Fruit fly (Drosophila melanogaster): ENCODE data around the gene CG8952.

The CG8952 gene

DNA sequence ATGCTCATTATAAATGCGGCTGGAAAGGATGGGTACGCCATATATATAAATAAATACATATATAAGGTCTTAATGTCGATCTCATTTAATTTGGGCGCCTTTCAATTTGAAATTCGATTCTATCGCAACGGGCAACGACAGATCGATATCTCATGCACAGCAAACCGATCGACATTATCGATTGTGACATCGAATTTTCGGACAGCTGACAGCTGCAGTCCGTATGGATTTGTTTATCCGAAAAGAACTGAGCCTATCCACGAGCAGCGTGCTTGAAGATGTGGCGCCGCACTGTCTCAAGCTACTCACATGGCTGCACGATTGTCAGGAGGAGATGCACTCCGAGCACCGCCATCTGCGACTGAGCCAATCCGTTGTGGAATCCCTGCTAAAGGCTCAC is 34.3 kb downstream of the CG8952 start, which contains the start of gene CG8191:
TSS of gene CG8191 (plus strand) at position 211 of the 400 bp plus-strand sequence.
- no peak for TF ChIP-seq Hr38 (GFP tag; optimal IDR thresholded peaks at IDR 0.05)
- no peak for TF ChIP-seq topi (GFP tag; optimal IDR thresholded peaks at IDR 0.05)
- no peak for TF ChIP-seq vri (GFP tag; optimal IDR thresholded peaks at IDR 0.05)
- TF ChIP-seq CG10631 (GFP tag; optimal IDR thresholded peaks at IDR 0.05): no peak
- no peak for TF ChIP-seq CG6808 (GFP tag; optimal IDR thresholded peaks at IDR 0.05)
- TF ChIP-seq achi (GFP tag; optimal IDR thresholded peaks at IDR 0.05): no peak
- no peak for TF ChIP-seq Blimp-1 (GFP tag; optimal IDR thresholded peaks at IDR 0.05)
- no peak for TF ChIP-seq fd59A (GFP tag; optimal IDR thresholded peaks at IDR 0.05)
- no peak for TF ChIP-seq CG11902 (GFP tag; optimal IDR thresholded peaks at IDR 0.05)
- TF ChIP-seq Eip75B (GFP tag; optimal IDR thresholded peaks at IDR 0.05): no peak
- no peak for TF ChIP-seq Lpt (GFP tag; optimal IDR thresholded peaks at IDR 0.05)
- no peak for TF ChIP-seq Smox (GFP tag; optimal IDR thresholded peaks at IDR 0.05)
- no peak for TF ChIP-seq CG15336 (GFP tag; IDR thresholded peaks at IDR 0.05)
- no peak for TF ChIP-seq salr (GFP tag; optimal IDR thresholded peaks at IDR 0.05)
- no peak for TF ChIP-seq Eip93F (GFP tag; optimal IDR thresholded peaks at IDR 0.05)
- no peak for TF ChIP-seq fkh (GFP tag; optimal IDR thresholded peaks at IDR 0.05)

Data from whole organism, prepupa.